Worm (Caenorhabditis elegans): ENCODE measurements around the gene jmjd-4.
A peak's percentile ranks its signal among the peaks of the same experiment; 100 is the strongest.

DNA sequence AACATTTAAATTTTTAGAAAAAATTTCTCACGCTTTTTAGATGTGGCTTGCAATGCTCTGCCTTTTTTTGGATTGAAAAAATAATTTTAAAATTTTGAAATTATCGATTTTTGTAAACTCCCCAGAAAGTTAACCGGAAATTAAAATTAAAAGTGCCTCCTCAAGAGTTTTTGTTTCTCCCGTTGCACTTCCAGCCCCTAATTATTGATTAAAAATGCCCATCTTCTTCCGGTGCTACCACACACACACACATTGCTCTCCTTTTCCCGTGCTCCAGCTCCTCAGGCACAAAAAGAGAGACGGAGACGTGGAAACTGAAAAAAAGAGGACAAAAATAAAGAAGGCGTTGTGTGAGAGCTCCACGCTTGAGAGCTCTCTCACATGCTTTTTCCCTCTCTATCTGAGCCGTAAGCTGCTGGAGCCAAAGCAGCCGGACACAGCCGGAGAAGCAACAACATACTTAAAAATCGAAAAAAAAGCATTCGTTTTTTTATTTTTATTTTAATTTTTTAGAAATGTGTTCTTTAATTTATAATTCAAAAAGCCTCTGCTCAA lies 33.6 kb upstream of the jmjd-4 start:
- no peak for TF ChIP-seq ama-1 (optimal IDR thresholded peaks at IDR 0.05)
- TF ChIP-seq tbx-37 (GFP tag; conservative IDR thresholded peaks at IDR 0.05), result no peak
- TF ChIP-seq B0310.2 (tag; optimal IDR thresholded peaks at IDR 0.05), result no peak
- no peak for TF ChIP-seq aly-1 (tag; optimal IDR thresholded peaks at IDR 0.05)
- TF ChIP-seq ceh-36 (tag; optimal IDR thresholded peaks at IDR 0.05), result no peak
- TF ChIP-seq flt-1 (GFP tag; IDR thresholded peaks at IDR 0.05), result no peak
- 0 out of 2 replicates have a peak, but pooled peaks have one; percentile 30 for TF ChIP-seq sea-1 (GFP tag; conservative IDR thresholded peaks at IDR 0.05)
- no peak for TF ChIP-seq F13C5.2 (tag; optimal IDR thresholded peaks at IDR 0.05)
- TF ChIP-seq hmbx-1 (tag; optimal IDR thresholded peaks at IDR 0.05), result no peak
- no peak for TF ChIP-seq ceh-13 (GFP tag; optimal IDR thresholded peaks at IDR 0.05)
- TF ChIP-seq ets-7 (tag; optimal IDR thresholded peaks at IDR 0.05), result no peak

Measured in whole organism, early embryonic.